Worm (Caenorhabditis elegans) whole organism, L1 larva: Measurements from ENCODE around the gene mig-38.

Experiments
- C04F5.9 ChIP-seq: sonication (generic microtip); optimal IDR thresholded peaks from 2 replicates; lab custom pipeline; 2016; ENCODE audit warnings: missing genetic modification characterization, missing compliant biosample characterization
- C16A3.4 ChIP-seq: fragments of 150-350 bp; optimal IDR thresholded peaks from 2 replicates; lab custom pipeline; 2014; ENCODE audit warnings: missing biosample characterization, missing genetic modification characterization
- C34B4.2 ChIP-seq: sonication (generic microtip); optimal IDR thresholded peaks from 2 replicates; lab custom pipeline; 2017; ENCODE audit warnings: mild to moderate bottlenecking, missing genetic modification characterization, missing compliant biosample characterization
- Y116A8C.19 ChIP-seq: sonication (generic microtip); optimal IDR thresholded peaks from 2 replicates; lab custom pipeline; 2016; ENCODE audit warnings: missing compliant biosample characterization, missing genetic modification characterization, borderline replicate concordance
- aha-1 ChIP-seq: fragments of 150-350 bp; optimal IDR thresholded peaks from 2 replicates; lab custom pipeline; 2014; ENCODE audit warnings: missing biosample characterization, missing genetic modification characterization
- alr-1 ChIP-seq: fragments of 200-800 bp; sonication (Bioruptor generic); optimal IDR thresholded peaks from 2 replicates; lab custom pipeline; 2018; ENCODE audit warnings: borderline replicate concordance, mild to moderate bottlenecking, missing genetic modification characterization, missing compliant biosample characterization
- ceh-63 ChIP-seq: fragments of 200-800 bp; sonication (Bioruptor generic); optimal IDR thresholded peaks from 2 replicates; lab custom pipeline; 2018; ENCODE audit warnings: mild to moderate bottlenecking, missing genetic modification characterization, missing compliant biosample characterization
- ceh-8 ChIP-seq: fragments of 200-800 bp; sonication (Bioruptor generic); optimal IDR thresholded peaks from 2 replicates; lab custom pipeline; 2018; ENCODE audit warnings: mild to moderate bottlenecking, missing genetic modification characterization, moderate library complexity, missing compliant biosample characterization
- ceh-82 ChIP-seq, 3 experiments: fragments of 150-350 bp in 1 of 3; sonication (generic microtip) in 2 of 3; optimal IDR thresholded peaks; 2 replicates each; lab custom pipeline; 2014 to 2017; ENCODE audit warnings: missing biosample characterization in 3 of 3, missing genetic modification characterization in 3 of 3
- ces-1 ChIP-seq: fragments of 150-350 bp; optimal IDR thresholded peaks from 2 replicates; lab custom pipeline; 2014; ENCODE audit warnings: missing biosample characterization, missing genetic modification reagents, missing genetic modification characterization
- dsc-1 ChIP-seq: sonication (generic microtip); optimal IDR thresholded peaks from 2 replicates; lab custom pipeline; 2016; ENCODE audit warnings: mild to moderate bottlenecking, missing genetic modification characterization, missing compliant biosample characterization
- efl-3 ChIP-seq: fragments of 200-800 bp; sonication (Bioruptor generic); optimal IDR thresholded peaks from 2 replicates; lab custom pipeline; 2018; ENCODE audit warnings: mild to moderate bottlenecking, missing genetic modification characterization, missing compliant biosample characterization
- elt-2 ChIP-seq: sonication (generic microtip); optimal IDR thresholded peaks from 2 replicates; lab custom pipeline; 2016; ENCODE audit warnings: missing genetic modification characterization, mild to moderate bottlenecking, inconsistent platforms, missing compliant biosample characterization, missing genetic modification reagents
- elt-3 ChIP-seq, 6 experiments: fragments of 150-350 bp in 1 of 6; sonication (generic microtip); optimal IDR thresholded peaks; 2 replicates each; lab custom pipeline; 2017 to 2018; ENCODE audit warnings: missing biosample characterization in 6 of 6, missing genetic modification characterization in 6 of 6, inconsistent platforms in 1 of 6
- ets-5 ChIP-seq: fragments of 200-800 bp; sonication (Bioruptor generic); IDR thresholded peaks from 2 replicates; pipeline ENCODE4 v1.3.6; 2022; ENCODE audit warnings: missing genetic modification characterization, missing compliant biosample characterization
- fkh-4 ChIP-seq: sonication (generic microtip); optimal IDR thresholded peaks from 2 replicates; lab custom pipeline; 2016; ENCODE audit warnings: missing compliant biosample characterization, missing genetic modification characterization, borderline replicate concordance
- fkh-8 ChIP-seq: sonication (generic microtip); optimal IDR thresholded peaks from 2 replicates; lab custom pipeline; 2016; ENCODE audit warnings: mild to moderate bottlenecking, missing genetic modification characterization, missing compliant biosample characterization
- grh-1 ChIP-seq: fragments of 200-800 bp; sonication (Bioruptor generic); IDR thresholded peaks from 2 replicates; pipeline ENCODE4 v1.3.6; 2022; ENCODE audit warnings: missing genetic modification reagents, missing genetic modification characterization, missing compliant biosample characterization
- hlh-17 ChIP-seq: fragments of 200-800 bp; sonication (Bioruptor generic); optimal IDR thresholded peaks from 2 replicates; lab custom pipeline; 2018; ENCODE audit warnings: missing genetic modification characterization, mild to moderate bottlenecking, missing compliant biosample characterization, moderate library complexity, borderline replicate concordance
- hlh-4 ChIP-seq: sonication (generic microtip); optimal IDR thresholded peaks from 2 replicates; lab custom pipeline; 2016; ENCODE audit warnings: mild to moderate bottlenecking, missing genetic modification characterization, missing compliant biosample characterization
- isw-1 ChIP-seq: fragments of 200-800 bp; sonication (Bioruptor generic); IDR thresholded peaks from 2 replicates; pipeline ENCODE4 v1.3.6; 2022; ENCODE audit warnings: missing genetic modification characterization, missing compliant biosample characterization
- jun-1 ChIP-seq: fragments of 150-350 bp; optimal IDR thresholded peaks from 2 replicates; lab custom pipeline; 2014; ENCODE audit warnings: missing biosample characterization, missing genetic modification reagents, missing genetic modification characterization
- lin-13 ChIP-seq: fragments of 150-350 bp; optimal IDR thresholded peaks from 2 replicates; lab custom pipeline; 2014; ENCODE audit warnings: missing biosample characterization, missing genetic modification reagents, missing genetic modification characterization
- lin-15B ChIP-seq: fragments of 150-350 bp; sonication (generic microtip); optimal IDR thresholded peaks from 3 replicates; lab custom pipeline; 2014; ENCODE audit warnings: missing biosample characterization, missing genetic modification characterization
- lin-35 ChIP-seq, 2 experiments: fragments of 150-350 bp; optimal IDR thresholded peaks; 2 replicates each; lab custom pipeline; 2014; ENCODE audit warnings: missing biosample characterization in 2 of 2, missing genetic modification characterization in 2 of 2, missing genetic modification reagents in 2 of 2
- lir-3 ChIP-seq: sonication (generic microtip); optimal IDR thresholded peaks from 2 replicates; lab custom pipeline; 2016; ENCODE audit warnings: mild to moderate bottlenecking, missing genetic modification characterization, moderate library complexity, missing compliant biosample characterization; ENCODE audit not compliant: poor library complexity
- mab-9 ChIP-seq: fragments of 200-800 bp; sonication (Bioruptor generic); IDR thresholded peaks from 2 replicates; pipeline ENCODE4 v1.3.6; 2022; ENCODE audit warnings: missing genetic modification reagents, missing genetic modification characterization, missing compliant biosample characterization
- mdl-1 ChIP-seq, 2 experiments: fragments of 150-350 bp; optimal IDR thresholded peaks; 2 replicates each; lab custom pipeline; 2014 to 2017; ENCODE audit warnings: missing biosample characterization in 2 of 2, missing genetic modification characterization in 2 of 2, inconsistent platforms in 1 of 2
- mef-2 ChIP-seq: fragments of 150-350 bp; optimal IDR thresholded peaks from 2 replicates; lab custom pipeline; 2014; ENCODE audit warnings: missing biosample characterization, missing genetic modification characterization
- mep-1 ChIP-seq: fragments of 150-350 bp; optimal IDR thresholded peaks from 2 replicates; lab custom pipeline; 2014; ENCODE audit warnings: missing biosample characterization, missing genetic modification characterization
- nhr-11 ChIP-seq: fragments of 150-350 bp; optimal IDR thresholded peaks from 2 replicates; lab custom pipeline; 2014; ENCODE audit warnings: missing biosample characterization, missing genetic modification characterization
- nhr-19 ChIP-seq: fragments of 200-800 bp; sonication (Bioruptor generic); conservative IDR thresholded peaks from 2 replicates; pipeline ENCODE4 v1.3.6; 2022; ENCODE audit warnings: missing genetic modification characterization, missing compliant biosample characterization
- nhr-20 ChIP-seq: sonication (generic microtip); optimal IDR thresholded peaks from 2 replicates; lab custom pipeline; 2016; ENCODE audit warnings: mild to moderate bottlenecking, missing genetic modification characterization, missing compliant biosample characterization
- nhr-237 ChIP-seq: fragments of 150-350 bp; optimal IDR thresholded peaks from 2 replicates; lab custom pipeline; 2014; ENCODE audit warnings: missing biosample characterization, missing genetic modification characterization
- nhr-28 ChIP-seq: fragments of 150-350 bp; optimal IDR thresholded peaks from 2 replicates; lab custom pipeline; 2014; ENCODE audit warnings: missing biosample characterization, missing genetic modification characterization
- nhr-47 ChIP-seq: sonication (generic microtip); optimal IDR thresholded peaks from 2 replicates; lab custom pipeline; 2016; ENCODE audit warnings: mild to moderate bottlenecking, missing genetic modification characterization, moderate library complexity, missing compliant biosample characterization
- nhr-71 ChIP-seq: sonication (generic microtip); optimal IDR thresholded peaks from 2 replicates; lab custom pipeline; 2016; ENCODE audit warnings: mild to moderate bottlenecking, missing genetic modification characterization, moderate library complexity, missing compliant biosample characterization
- nhr-76 ChIP-seq: sonication (generic microtip); optimal IDR thresholded peaks from 2 replicates; lab custom pipeline; 2017; ENCODE audit warnings: missing biosample characterization, missing genetic modification characterization
- nhr-77 ChIP-seq: fragments of 150-350 bp; optimal IDR thresholded peaks from 2 replicates; lab custom pipeline; 2014; ENCODE audit warnings: missing biosample characterization, missing genetic modification characterization
- nhr-84 ChIP-seq: sonication (generic microtip); optimal IDR thresholded peaks from 2 replicates; lab custom pipeline; 2017; ENCODE audit warnings: missing biosample characterization, missing genetic modification characterization
- pqm-1 ChIP-seq: sonication (generic microtip); optimal IDR thresholded peaks from 3 replicates; lab custom pipeline; 2017; ENCODE audit warnings: missing biosample characterization, missing genetic modification characterization
- skn-1 ChIP-seq: fragments of 150-350 bp; optimal IDR thresholded peaks from 2 replicates; lab custom pipeline; 2014; ENCODE audit warnings: missing biosample characterization, missing genetic modification characterization
- snu-23 ChIP-seq: sonication (generic microtip); optimal IDR thresholded peaks from 2 replicates; lab custom pipeline; 2016; ENCODE audit warnings: missing genetic modification characterization, missing compliant biosample characterization
- sox-4 ChIP-seq: sonication (generic microtip); optimal IDR thresholded peaks from 2 replicates; lab custom pipeline; 2016; ENCODE audit warnings: missing genetic modification characterization, missing compliant biosample characterization
- sup-37 ChIP-seq: fragments of 200-800 bp; sonication (Bioruptor generic); optimal IDR thresholded peaks from 2 replicates; lab custom pipeline; 2018; ENCODE audit warnings: mild to moderate bottlenecking, missing genetic modification characterization, missing compliant biosample characterization
- swsn-7 ChIP-seq: sonication (generic microtip); optimal IDR thresholded peaks from 2 replicates; lab custom pipeline; 2016; ENCODE audit warnings: missing genetic modification characterization, missing compliant biosample characterization
- tbx-2 ChIP-seq: sonication (generic microtip); optimal IDR thresholded peaks from 2 replicates; lab custom pipeline; 2016; ENCODE audit warnings: missing genetic modification characterization, missing compliant biosample characterization
- tlp-1 ChIP-seq: fragments of 150-350 bp; optimal IDR thresholded peaks from 2 replicates; lab custom pipeline; 2014; ENCODE audit warnings: missing biosample characterization, missing genetic modification characterization
- unc-130 ChIP-seq: fragments of 150-350 bp; optimal IDR thresholded peaks from 2 replicates; lab custom pipeline; 2017; ENCODE audit warnings: missing biosample characterization, missing genetic modification characterization, inconsistent platforms
- unc-62 ChIP-seq: fragments of 150-350 bp; optimal IDR thresholded peaks from 2 replicates; lab custom pipeline; 2014; ENCODE audit warnings: missing biosample characterization, missing genetic modification reagents, missing genetic modification characterization
- unc-98 ChIP-seq: fragments of 200-800 bp; sonication (Bioruptor generic); IDR thresholded peaks from 2 replicates; pipeline ENCODE4 v1.3.6; 2022; ENCODE audit warnings: missing genetic modification characterization, missing compliant biosample characterization
- xbp-1 ChIP-seq: sonication (generic microtip); optimal IDR thresholded peaks from 2 replicates; lab custom pipeline; 2016; ENCODE audit warnings: missing genetic modification characterization, missing compliant biosample characterization
- zip-4 ChIP-seq: fragments of 200-800 bp; sonication (Bioruptor generic); optimal IDR thresholded peaks from 2 replicates; lab custom pipeline; 2018; ENCODE audit warnings: mild to moderate bottlenecking, missing genetic modification characterization, moderate library complexity, missing compliant biosample characterization

Gene mig-38

DNA sequence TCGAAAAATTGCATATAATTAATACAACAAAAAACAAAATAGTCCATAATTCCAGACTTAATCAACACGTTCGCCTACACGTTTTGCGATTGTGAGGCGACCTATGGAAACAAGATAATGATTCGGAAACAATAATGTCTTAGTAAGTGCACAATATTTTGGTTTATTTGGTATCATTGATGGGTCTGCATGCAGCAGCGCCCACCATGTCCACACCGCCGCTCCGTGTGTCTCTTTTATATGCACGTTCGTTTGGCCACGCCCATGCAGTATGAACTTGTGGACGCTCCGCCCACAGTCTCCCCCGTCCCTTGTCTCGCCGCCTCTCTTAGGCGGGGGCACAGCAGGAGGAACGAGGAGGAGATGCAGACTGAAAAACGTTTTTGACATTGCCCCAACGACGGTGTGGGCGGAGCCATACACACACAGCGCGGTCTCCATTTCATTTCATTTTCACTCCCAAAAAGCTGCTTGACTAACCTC is at the start of gene mig-38:
TSS of gene mig-38 (plus strand) at position 54 of the 483 bp plus-strand sequence.
- TF ChIP-seq fkh-8 (peak; percentile 62), mab-9 (GFP tag; lab: Robert Waterston, UW) (0 out of 2 replicates have a peak, but pooled peaks have one; percentile 11), nhr-20 (tag; lab: Kevin White, UChicago) (peak; percentile 70), nhr-28 (tag; lab: Kevin White, UChicago) (no peak), nhr-71 (tag; lab: Kevin White, UChicago) (peak; percentile 70), zip-4 (GFP tag; lab: Kevin White, UChicago) (no peak), jun-1 (tag; lab: Kevin White, UChicago) (no peak), C34B4.2 (no peak), elt-2 (tag; lab: Kevin White, UChicago) (peak; percentile 25), ets-5 (GFP tag; lab: Robert Waterston, UW) (no peak), sox-4 (tag; lab: Kevin White, UChicago) (peak; percentile 2), pqm-1 (no peak), tbx-2 (tag; lab: Kevin White, UChicago) (peak; percentile 14), ceh-63 (GFP tag; lab: Kevin White, UChicago) (no peak), nhr-84 (tag; lab: Kevin White, UChicago) (no peak), nhr-76 (tag; lab: Kevin White, UChicago) (no peak), lir-3 (tag; lab: Kevin White, UChicago) (peak; percentile 51), lin-35 (GFP tag; optimal IDR thresholded peaks at IDR 0.05; lab: Kevin White, UChicago) (peak; percentile 37 to 46), elt-3 (tag; optimal IDR thresholded peaks at IDR 0.05; lab: Kevin White, UChicago) (no peak), mep-1 (tag; lab: Kevin White, UChicago) (peak; percentile 46), unc-98 (GFP tag; lab: Robert Waterston, UW) (no peak), nhr-237 (tag; lab: Kevin White, UChicago) (no peak), C16A3.4 (tag; lab: Kevin White, UChicago) (no peak), tlp-1 (tag; lab: Kevin White, UChicago) (no peak), swsn-7 (tag; lab: Kevin White, UChicago) (peak; percentile 39), nhr-47 (tag; lab: Kevin White, UChicago) (peak; percentile 72), ces-1 (GFP tag; lab: Kevin White, UChicago) (no peak), mdl-1 (tag; optimal IDR thresholded peaks at IDR 0.05; lab: Kevin White, UChicago) (peak in 1 of 2 experiments; percentile 43), grh-1 (GFP tag; lab: Robert Waterston, UW) (no peak), lin-13 (GFP tag; lab: Kevin White, UChicago) (no peak), isw-1 (0 out of 2 replicates have a peak, but pooled peaks have one; percentile 1), lin-15B (tag; lab: Kevin White, UChicago) (no peak), ceh-8 (GFP tag; lab: Kevin White, UChicago) (no peak), hlh-17 (no peak), xbp-1 (tag; lab: Kevin White, UChicago) (peak; percentile 6), sup-37 (GFP tag; lab: Kevin White, UChicago) (no peak), dsc-1 (tag; lab: Kevin White, UChicago) (peak; percentile 29), unc-62 (no peak), Y116A8C.19 (tag; lab: Kevin White, UChicago) (no peak), efl-3 (GFP tag; lab: Kevin White, UChicago) (peak; percentile 48), hlh-4 (tag; lab: Kevin White, UChicago) (no peak), snu-23 (GFP tag; lab: Kevin White, UChicago) (peak; percentile 51), ceh-82 (tag; optimal IDR thresholded peaks at IDR 0.05; lab: Kevin White, UChicago) (peak; percentile 8 to 63 (median 33)), nhr-77 (tag; lab: Kevin White, UChicago) (peak; percentile 28), C04F5.9 (peak; percentile 32), mef-2 (no peak), skn-1 (tag; lab: Kevin White, UChicago) (peak; percentile 13), aha-1 (tag; lab: Kevin White, UChicago) (no peak), unc-130 (no peak), alr-1 (tag; lab: Kevin White, UChicago) (no peak), nhr-19 (GFP tag; lab: Robert Waterston, UW) (peak; percentile 18; the same call in 1 of the 2 replicates), nhr-11 (tag; lab: Kevin White, UChicago) (no peak), fkh-4 (no peak)
